Worm (Caenorhabditis elegans): ENCODE data around the gene mdh-1.

- TF ChIP-seq flt-1 (GFP tag; IDR thresholded peaks at IDR 0.05) (no peak), ref-1 (GFP tag; conservative IDR thresholded peaks at IDR 0.05) (no peak), klf-2 (GFP tag; conservative IDR thresholded peaks at IDR 0.05) (no peak), tab-1 (GFP tag; IDR thresholded peaks at IDR 0.05) (no peak), T22C8.4 (GFP tag; IDR thresholded peaks at IDR 0.05) (no peak), ztf-29 (GFP tag; IDR thresholded peaks at IDR 0.05) (no peak), ztf-23 (GFP tag; IDR thresholded peaks at IDR 0.05) (no peak)
These were observed 13.2 kb downstream of the mdh-1 start for ce11 chrV:6503158-6503557.

All from whole organism, midembryonic.